Worm (Caenorhabditis elegans) whole organism, mixed stage, embryonic: ENCODE results near the gene C14C6.13.

ENCODE experiments used
- M03D4.4 ChIP-seq: sonication (generic microtip); optimal IDR thresholded peaks from 2 replicates; lab custom pipeline; 2017; ENCODE audit warnings: mild to moderate bottlenecking, missing genetic modification characterization, missing compliant biosample characterization
- bed-3 ChIP-seq: fragments of 200-800 bp; sonication (Bioruptor generic); optimal IDR thresholded peaks from 3 replicates; lab custom pipeline; 2018; ENCODE audit warnings: mild to moderate bottlenecking, missing genetic modification characterization, moderate library complexity, missing compliant biosample characterization
- blmp-1 ChIP-seq: fragments of 150-350 bp; optimal IDR thresholded peaks from 2 replicates; lab custom pipeline; 2014; ENCODE audit warnings: missing biosample characterization, missing genetic modification characterization
- ceh-39 ChIP-seq: fragments of 150-350 bp; optimal IDR thresholded peaks from 2 replicates; lab custom pipeline; 2014; ENCODE audit warnings: missing biosample characterization, missing genetic modification characterization
- ceh-43 ChIP-seq: fragments of 200-800 bp; sonication (Bioruptor generic); optimal IDR thresholded peaks from 2 replicates; lab custom pipeline; 2018; ENCODE audit warnings: mild to moderate bottlenecking, missing genetic modification characterization, moderate library complexity, missing compliant biosample characterization
- ces-1 ChIP-seq: fragments of 150-350 bp; optimal IDR thresholded peaks from 2 replicates; lab custom pipeline; 2014; ENCODE audit warnings: missing biosample characterization, missing genetic modification reagents, missing genetic modification characterization
- cnd-1 ChIP-seq: fragments of 200-800 bp; sonication (Bioruptor generic); optimal IDR thresholded peaks from 2 replicates; lab custom pipeline; 2018; ENCODE audit warnings: mild to moderate bottlenecking, missing genetic modification characterization, missing compliant biosample characterization
- drap-1 ChIP-seq: fragments of 200-800 bp; sonication (Bioruptor generic); optimal IDR thresholded peaks from 3 replicates; lab custom pipeline; 2018; ENCODE audit warnings: mild to moderate bottlenecking, missing genetic modification characterization, missing compliant biosample characterization
- elt-1 ChIP-seq: sonication (generic microtip); optimal IDR thresholded peaks from 2 replicates; lab custom pipeline; 2017; ENCODE audit warnings: missing genetic modification characterization, mild to moderate bottlenecking, missing compliant biosample characterization, antibody characterized with exemption, moderate library complexity, borderline replicate concordance; ENCODE audit not compliant: insufficient read depth
- elt-3 ChIP-seq: fragments of 150-350 bp; optimal IDR thresholded peaks from 2 replicates; lab custom pipeline; 2014; ENCODE audit warnings: missing biosample characterization, missing genetic modification characterization
- flh-1 ChIP-seq: fragments of 200-800 bp; sonication (Bioruptor generic); optimal IDR thresholded peaks from 2 replicates; lab custom pipeline; 2018; ENCODE audit warnings: mild to moderate bottlenecking, missing genetic modification characterization, moderate library complexity, missing compliant biosample characterization
- hlh-1 ChIP-seq: fragments of 150-350 bp; optimal IDR thresholded peaks from 2 replicates; lab custom pipeline; 2014; ENCODE audit warnings: missing biosample characterization, missing genetic modification reagents, missing genetic modification characterization
- lin-13 ChIP-seq: fragments of 150-350 bp; optimal IDR thresholded peaks from 2 replicates; lab custom pipeline; 2014; ENCODE audit warnings: missing biosample characterization, missing genetic modification characterization
- lin-32 ChIP-seq: fragments of 200-800 bp; sonication (Bioruptor generic); optimal IDR thresholded peaks from 2 replicates; lab custom pipeline; 2018; ENCODE audit warnings: mild to moderate bottlenecking, missing genetic modification characterization, missing compliant biosample characterization
- lsy-2 ChIP-seq: fragments of 150-350 bp; optimal IDR thresholded peaks from 2 replicates; lab custom pipeline; 2014; ENCODE audit warnings: missing biosample characterization, missing genetic modification characterization
- mab-5 ChIP-seq: fragments of 150-350 bp; optimal IDR thresholded peaks from 2 replicates; lab custom pipeline; 2014; ENCODE audit warnings: missing biosample characterization, missing genetic modification characterization
- mep-1 ChIP-seq: fragments of 150-350 bp; optimal IDR thresholded peaks from 2 replicates; lab custom pipeline; 2017; ENCODE audit warnings: missing biosample characterization, missing genetic modification reagents, missing genetic modification characterization, inconsistent platforms
- mls-2 ChIP-seq: sonication (generic microtip); optimal IDR thresholded peaks from 2 replicates; lab custom pipeline; 2016; ENCODE audit warnings: mild to moderate bottlenecking, missing genetic modification characterization, moderate library complexity, missing compliant biosample characterization
- nhr-12 ChIP-seq: fragments of 150-350 bp; optimal IDR thresholded peaks from 2 replicates; lab custom pipeline; 2014; ENCODE audit warnings: missing biosample characterization, missing genetic modification characterization
- nhr-2 ChIP-seq: fragments of 150-350 bp; optimal IDR thresholded peaks from 2 replicates; lab custom pipeline; 2014; ENCODE audit warnings: missing biosample characterization, missing genetic modification characterization
- nhr-237 ChIP-seq: fragments of 150-350 bp; optimal IDR thresholded peaks from 2 replicates; lab custom pipeline; 2014; ENCODE audit warnings: missing biosample characterization, missing genetic modification characterization
- nhr-28 ChIP-seq: fragments of 150-350 bp; optimal IDR thresholded peaks from 2 replicates; lab custom pipeline; 2014; ENCODE audit warnings: missing biosample characterization, missing genetic modification characterization
- nhr-76 ChIP-seq: sonication (generic microtip); optimal IDR thresholded peaks from 2 replicates; lab custom pipeline; 2017; ENCODE audit warnings: missing biosample characterization, missing genetic modification characterization
- pha-4 ChIP-seq: fragments of 150-350 bp; optimal IDR thresholded peaks from 2 replicates; lab custom pipeline; 2018; ENCODE audit warnings: missing biosample characterization, missing genetic modification reagents, missing genetic modification characterization
- sem-2 ChIP-seq: fragments of 200-800 bp; sonication (Bioruptor generic); optimal IDR thresholded peaks from 2 replicates; lab custom pipeline; 2018; ENCODE audit warnings: mild to moderate bottlenecking, missing genetic modification characterization, missing compliant biosample characterization
- snpc-4 ChIP-seq: fragments of 150-350 bp; optimal IDR thresholded peaks from 2 replicates; lab custom pipeline; 2014; ENCODE audit warnings: missing biosample characterization, missing genetic modification characterization
- sptf-1 ChIP-seq: sonication (generic microtip); optimal IDR thresholded peaks from 2 replicates; lab custom pipeline; 2017; ENCODE audit warnings: mild to moderate bottlenecking, missing genetic modification characterization, moderate library complexity, missing compliant biosample characterization
- tbx-8 ChIP-seq: fragments of 200-800 bp; sonication (Bioruptor generic); optimal IDR thresholded peaks from 2 replicates; lab custom pipeline; 2018; ENCODE audit warnings: mild to moderate bottlenecking, missing genetic modification characterization, moderate library complexity, missing compliant biosample characterization
- unc-120 ChIP-seq: sonication (generic microtip); optimal IDR thresholded peaks from 2 replicates; lab custom pipeline; 2017; ENCODE audit warnings: missing genetic modification characterization, missing compliant biosample characterization; ENCODE audit not compliant: poor library complexity, severe bottlenecking
- unc-39 ChIP-seq: fragments of 150-350 bp; optimal IDR thresholded peaks from 2 replicates; lab custom pipeline; 2014; ENCODE audit warnings: missing biosample characterization, missing genetic modification characterization
- zip-8 ChIP-seq: fragments of 150-350 bp; optimal IDR thresholded peaks from 2 replicates; lab custom pipeline; 2014; ENCODE audit warnings: missing biosample characterization, missing genetic modification characterization
- ztf-11 ChIP-seq: fragments of 150-350 bp; optimal IDR thresholded peaks from 2 replicates; lab custom pipeline; 2014; ENCODE audit warnings: missing biosample characterization, missing genetic modification characterization

C14C6.13 gene

ce11 chrV:609671-610070 lies 35.1 kb upstream of the C14C6.13 start, which contains the start of gene srlf-36:
srlf-36 (minus strand) TSS chrV:609771.
- TF ChIP-seq mab-5 (tag; lab: Kevin White, UChicago) (no peak), elt-3 (no peak), mep-1 (tag; lab: Kevin White, UChicago) (no peak), M03D4.4 (tag; lab: Kevin White, UChicago) (no peak), bed-3 (no peak), flh-1 (GFP tag; lab: Kevin White, UChicago) (no peak), lin-13 (tag; lab: Kevin White, UChicago) (no peak), ceh-43 (no peak), elt-1 (tag; lab: Kevin White, UChicago) (no peak), cnd-1 (no peak), drap-1 (GFP tag; lab: Kevin White, UChicago) (no peak), ces-1 (GFP tag; lab: Kevin White, UChicago) (no peak), ceh-39 (no peak)

ce11 chrV:608844-609243 lies 34.3 kb upstream of the C14C6.13 start, which contains the start of gene srw-109:
srw-109 (minus strand) TSS chrV:608944.
- TF ChIP-seq unc-39 (no peak), drap-1 (GFP tag; lab: Kevin White, UChicago) (no peak), mls-2 (tag; lab: Kevin White, UChicago) (no peak), elt-1 (tag; lab: Kevin White, UChicago) (no peak), snpc-4 (tag; lab: Kevin White, UChicago) (no peak), nhr-237 (tag; lab: Kevin White, UChicago) (no peak), ceh-39 (no peak), unc-120 (tag; lab: Kevin White, UChicago) (no peak), zip-8 (tag; lab: Kevin White, UChicago) (no peak), lsy-2 (no peak), pha-4 (tag; lab: Kevin White, UChicago) (no peak), ces-1 (GFP tag; lab: Kevin White, UChicago) (no peak), lin-32 (GFP tag; lab: Kevin White, UChicago) (no peak), cnd-1 (no peak), hlh-1 (tag; lab: Kevin White, UChicago) (no peak), M03D4.4 (tag; lab: Kevin White, UChicago) (no peak), elt-3 (no peak)
- TF ChIP-seq, all 35 proteins: peak for 0

- TF ChIP-seq lin-32 (GFP tag; lab: Kevin White, UChicago) = no peak
- TF ChIP-seq, all 35 proteins: peak for 0
Observed at ce11 chrV:604105-604504, 29.6 kb upstream of the C14C6.13 start, which contains the start of gene srlf-37. srlf-37 (minus strand) TSS chrV:604205.

- TF ChIP-seq mep-1 (tag; lab: Kevin White, UChicago) = no peak
- no peak for TF ChIP-seq blmp-1 (tag; lab: Kevin White, UChicago)
- no peak for TF ChIP-seq ceh-43
- no peak for TF ChIP-seq ces-1 (GFP tag; lab: Kevin White, UChicago)
- TF ChIP-seq, all 35 proteins: peak for 0
Observed at ce11 chrV:600231-600630, 25.7 kb upstream of the C14C6.13 start, which contains the start of gene nhr-251. nhr-251 (plus strand) TSS chrV:600531.

ce11 chrV:599783-600182 lies 25.2 kb upstream of the C14C6.13 start:
- TF ChIP-seq M03D4.4 (tag; lab: Kevin White, UChicago) = no peak
- TF ChIP-seq nhr-76 (tag; lab: Kevin White, UChicago) = no peak
- TF ChIP-seq unc-39 = no peak
- no peak for TF ChIP-seq sptf-1 (tag; lab: Kevin White, UChicago)
- no peak for TF ChIP-seq unc-120 (tag; lab: Kevin White, UChicago)
- no peak for TF ChIP-seq mls-2 (tag; lab: Kevin White, UChicago)
- TF ChIP-seq nhr-28 (tag; lab: Kevin White, UChicago) = no peak
- TF ChIP-seq pha-4 (tag; lab: Kevin White, UChicago) = no peak
- TF ChIP-seq tbx-8 (GFP tag; lab: Kevin White, UChicago) = no peak
- no peak for TF ChIP-seq ztf-11
- TF ChIP-seq lin-32 (GFP tag; lab: Kevin White, UChicago) = no peak
- no peak for TF ChIP-seq blmp-1 (tag; lab: Kevin White, UChicago)
- TF ChIP-seq mep-1 (tag; lab: Kevin White, UChicago) = no peak
- no peak for TF ChIP-seq sem-2 (GFP tag; lab: Kevin White, UChicago)
- TF ChIP-seq hlh-1 (tag; lab: Kevin White, UChicago) = no peak
- TF ChIP-seq nhr-12 (tag; lab: Kevin White, UChicago) = no peak
- TF ChIP-seq ces-1 (GFP tag; lab: Kevin White, UChicago) = no peak
- no peak for TF ChIP-seq elt-1 (tag; lab: Kevin White, UChicago)
- TF ChIP-seq nhr-2 (tag; lab: Kevin White, UChicago) = no peak
- TF ChIP-seq, all 35 proteins: peak for 0
